Fruit fly (Drosophila melanogaster) whole organism, wandering third instar larva: ENCODE measurements around the gene Lamtor3.
A peak's percentile ranks its signal among the peaks of the same experiment; 100 is the strongest.

Experiments
- Abd-B ChIP-seq: fragments of >200 bp; optimal IDR thresholded peaks from 2 replicates; lab custom pipeline; 2017; ENCODE audit warnings: missing biosample characterization, missing genetic modification characterization
- CG32264 ChIP-seq: fragments of 200-800 bp; sonication (Bioruptor generic); optimal IDR thresholded peaks from 2 replicates; lab custom pipeline; 2016; ENCODE audit warnings: missing biosample characterization, missing genetic modification characterization
- CG9705 ChIP-seq: fragments of 200-800 bp; sonication (Bioruptor generic); optimal IDR thresholded peaks from 2 replicates; lab custom pipeline; 2018; ENCODE audit warnings: missing biosample characterization, mild to moderate bottlenecking, missing genetic modification characterization
- CrebA ChIP-seq: fragments of 200-800 bp; sonication (Bioruptor generic); optimal IDR thresholded peaks from 2 replicates; lab custom pipeline; 2016; ENCODE audit warnings: missing biosample characterization, mild to moderate bottlenecking, missing genetic modification characterization, borderline replicate concordance
- Dfd ChIP-seq: fragments of >200 bp; optimal IDR thresholded peaks from 2 replicates; lab custom pipeline; 2017; ENCODE audit warnings: missing biosample characterization, missing genetic modification characterization
- Dif ChIP-seq: fragments of 200-275, 200-300 bp; sonication (Bioruptor generic); optimal IDR thresholded peaks from 2 replicates; lab custom pipeline; 2018; ENCODE audit warnings: missing biosample characterization, missing genetic modification characterization; ENCODE audit not compliant: partially characterized antibody
- GATAd ChIP-seq: sonication (Bioruptor generic); optimal IDR thresholded peaks from 2 replicates; lab custom pipeline; 2016; ENCODE audit warnings: missing biosample characterization, missing genetic modification characterization
- HLH106 ChIP-seq: fragments of 200-800 bp; optimal IDR thresholded peaks from 3 replicates; lab custom pipeline; 2019; ENCODE audit warnings: missing biosample characterization, mild to moderate bottlenecking, missing genetic modification characterization, moderate library complexity
- Hnf4 ChIP-seq: fragments of 200-800 bp; sonication (Bioruptor generic); optimal IDR thresholded peaks from 2 replicates; lab custom pipeline; 2016; ENCODE audit warnings: missing biosample characterization, mild to moderate bottlenecking, missing genetic modification characterization
- Hr78 ChIP-seq: fragments of >200 bp; optimal IDR thresholded peaks from 2 replicates; lab custom pipeline; 2017; ENCODE audit warnings: missing biosample characterization, missing genetic modification characterization
- Hr83 ChIP-seq: fragments of 200-300 bp; sonication (Bioruptor generic); optimal IDR thresholded peaks from 2 replicates; lab custom pipeline; 2016; ENCODE audit warnings: missing biosample characterization, mild to moderate bottlenecking, missing genetic modification characterization, moderate library complexity; ENCODE audit not compliant: poor library complexity, severe bottlenecking
- Jra ChIP-seq: sonication (Bioruptor generic); optimal IDR thresholded peaks from 2 replicates; lab custom pipeline; 2016; ENCODE audit warnings: missing biosample characterization, missing genetic modification characterization
- Mio ChIP-seq: sonication (Bioruptor generic); optimal IDR thresholded peaks from 2 replicates; lab custom pipeline; 2016; ENCODE audit warnings: missing biosample characterization, missing genetic modification characterization
- Myc ChIP-seq: fragments of >200 bp; optimal IDR thresholded peaks from 2 replicates; lab custom pipeline; 2017
- N ChIP-seq: fragments of >200 bp; optimal IDR thresholded peaks from 2 replicates; lab custom pipeline; 2018; ENCODE audit warnings: missing biosample characterization, missing external identifiers, missing genetic modification characterization
- OdsH ChIP-seq: fragments of 200-800 bp; sonication (Bioruptor generic); optimal IDR thresholded peaks from 2 replicates; lab custom pipeline; 2016; ENCODE audit warnings: missing biosample characterization, mild to moderate bottlenecking, missing genetic modification characterization
- Rel ChIP-seq, 2 experiments: fragments of 200-800 bp; sonication (Bioruptor generic) in 1 of 2; optimal IDR thresholded peaks; 2 replicates in 1 of 2; 3 replicates in 1 of 2; lab custom pipeline; 2016 to 2019; ENCODE audit warnings: mild to moderate bottlenecking in 2 of 2, missing biosample characterization in 2 of 2, missing genetic modification characterization in 2 of 2, moderate library complexity in 1 of 2
- Sp1 ChIP-seq: fragments of 200-800 bp; sonication (Bioruptor generic); optimal IDR thresholded peaks from 3 replicates; lab custom pipeline; 2019; ENCODE audit warnings: missing biosample characterization, mild to moderate bottlenecking, missing genetic modification characterization, moderate library complexity
- Vsx2 ChIP-seq: fragments of 200-300, 225-300 bp; sonication (Bioruptor generic); optimal IDR thresholded peaks from 2 replicates; lab custom pipeline; 2018; ENCODE audit warnings: missing biosample characterization, missing genetic modification characterization; ENCODE audit not compliant: partially characterized antibody
- br ChIP-seq: fragments of 200-800 bp; sonication (Bioruptor generic); optimal IDR thresholded peaks from 2 replicates; lab custom pipeline; 2016; ENCODE audit warnings: missing biosample characterization, missing genetic modification characterization
- brk ChIP-seq: fragments of 200-800 bp; sonication (Bioruptor generic); optimal IDR thresholded peaks from 2 replicates; lab custom pipeline; 2016; ENCODE audit warnings: missing biosample characterization, mild to moderate bottlenecking, missing genetic modification characterization
- dl ChIP-seq, 2 experiments: fragments of 175-275, 200-275 bp in 1 of 2; fragments of 200-275 bp in 1 of 2; sonication (Bioruptor generic); optimal IDR thresholded peaks; lab custom pipeline; 2018; ENCODE audit warnings: mild to moderate bottlenecking in 2 of 2, missing biosample characterization in 2 of 2, missing genetic modification characterization in 2 of 2, moderate library complexity in 2 of 2; ENCODE audit not compliant: partially characterized antibody in 2 of 2, insufficient read depth in 1 of 2
- dmrt93B ChIP-seq: fragments of 200-800 bp; sonication (Bioruptor generic); optimal IDR thresholded peaks from 2 replicates; lab custom pipeline; 2018; ENCODE audit warnings: missing biosample characterization, mild to moderate bottlenecking, missing genetic modification characterization
- dsf ChIP-seq: sonication (Bioruptor generic); optimal IDR thresholded peaks from 2 replicates; lab custom pipeline; 2016; ENCODE audit warnings: missing biosample characterization, missing genetic modification characterization, borderline replicate concordance
- ey ChIP-seq: fragments of 200-800 bp; sonication (Bioruptor generic); optimal IDR thresholded peaks from 2 replicates; lab custom pipeline; 2016; ENCODE audit warnings: missing biosample characterization, missing genetic modification characterization
- foxo ChIP-seq, 2 experiments: fragments of 200-800 bp; sonication (Bioruptor generic); optimal IDR thresholded peaks; 2 replicates in 1 of 2; 3 replicates in 1 of 2; lab custom pipeline; 2016 to 2017; ENCODE audit warnings: missing biosample characterization in 2 of 2, missing genetic modification characterization in 2 of 2
- fru ChIP-seq: fragments of 200-800 bp; sonication (Bioruptor generic); optimal IDR thresholded peaks from 3 replicates; lab custom pipeline; 2016; ENCODE audit warnings: missing biosample characterization, mild to moderate bottlenecking, missing genetic modification characterization
- h ChIP-seq: fragments of 200-800 bp; sonication (Bioruptor generic); optimal IDR thresholded peaks from 3 replicates; lab custom pipeline; 2016; ENCODE audit warnings: missing biosample characterization, mild to moderate bottlenecking, missing genetic modification characterization
- jim ChIP-seq: fragments of 175-275, 200-325 bp; sonication (Bioruptor generic); optimal IDR thresholded peaks from 2 replicates; lab custom pipeline; 2016; ENCODE audit warnings: missing biosample characterization, mild to moderate bottlenecking, missing genetic modification characterization
- lola ChIP-seq: fragments of >200 bp; optimal IDR thresholded peaks from 2 replicates; lab custom pipeline; 2017; ENCODE audit warnings: missing biosample characterization, missing genetic modification characterization
- pan ChIP-seq: fragments of >200 bp; optimal IDR thresholded peaks from 2 replicates; lab custom pipeline; 2017
- psq ChIP-seq: fragments of 200-800 bp; sonication (Bioruptor generic); optimal IDR thresholded peaks from 3 replicates; lab custom pipeline; 2017; ENCODE audit warnings: missing biosample characterization, mild to moderate bottlenecking, missing genetic modification characterization, moderate library complexity
- rgr ChIP-seq: fragments of 200-800 bp; sonication (Bioruptor generic); optimal IDR thresholded peaks from 3 replicates; lab custom pipeline; 2016; ENCODE audit warnings: missing biosample characterization, mild to moderate bottlenecking, missing genetic modification characterization
- sage ChIP-seq: fragments of 200-800 bp; sonication (Bioruptor generic); optimal IDR thresholded peaks from 2 replicates; lab custom pipeline; 2016; ENCODE audit warnings: missing biosample characterization, mild to moderate bottlenecking, missing genetic modification characterization
- sv ChIP-seq: fragments of 200-800 bp; sonication (Bioruptor generic); optimal IDR thresholded peaks from 3 replicates; lab custom pipeline; 2016; ENCODE audit warnings: missing biosample characterization, missing genetic modification characterization
- tai ChIP-seq: sonication (Bioruptor generic); optimal IDR thresholded peaks from 2 replicates; lab custom pipeline; 2016; ENCODE audit warnings: missing biosample characterization, missing genetic modification characterization
- usp ChIP-seq: fragments of >200 bp; optimal IDR thresholded peaks from 2 replicates; lab custom pipeline; 2017; ENCODE audit warnings: missing biosample characterization, missing genetic modification characterization
- woc ChIP-seq: sonication (Bioruptor generic); optimal IDR thresholded peaks from 2 replicates; lab custom pipeline; 2016; ENCODE audit warnings: missing biosample characterization, mild to moderate bottlenecking, missing genetic modification characterization

Lamtor3 gene

DNA sequence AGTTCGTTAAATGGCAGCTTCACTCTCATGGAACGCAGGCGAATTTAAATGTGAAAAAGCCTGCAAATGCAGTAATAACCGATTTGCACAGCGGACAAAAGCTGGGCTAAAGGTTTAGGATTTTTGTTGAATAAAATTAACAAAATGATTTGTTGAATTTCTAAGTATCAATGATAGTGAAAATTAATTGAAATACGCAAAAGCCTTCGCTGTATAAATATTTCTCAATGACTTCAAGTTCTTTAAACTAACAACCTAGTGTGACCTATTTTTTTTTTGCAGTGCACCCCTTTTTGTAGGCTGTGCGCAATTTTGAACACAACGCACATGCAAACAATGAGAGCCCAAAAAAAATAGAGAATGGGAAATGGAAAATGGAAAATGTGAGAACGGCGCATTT, 14.1 kb upstream of the Lamtor3 start:
- TF ChIP-seq foxo (GFP tag; optimal IDR thresholded peaks at IDR 0.05; lab: Kevin White, UChicago) (peak in 1 of 2 experiments; percentile 28), pan (lab: Kevin White, UChicago) (no peak), fru (GFP tag; lab: Kevin White, UChicago) (peak; percentile 28), CG9705 (no peak), rgr (GFP tag; lab: Kevin White, UChicago) (peak; percentile 1), usp (GFP tag; lab: Kevin White, UChicago) (no peak)

DNA sequence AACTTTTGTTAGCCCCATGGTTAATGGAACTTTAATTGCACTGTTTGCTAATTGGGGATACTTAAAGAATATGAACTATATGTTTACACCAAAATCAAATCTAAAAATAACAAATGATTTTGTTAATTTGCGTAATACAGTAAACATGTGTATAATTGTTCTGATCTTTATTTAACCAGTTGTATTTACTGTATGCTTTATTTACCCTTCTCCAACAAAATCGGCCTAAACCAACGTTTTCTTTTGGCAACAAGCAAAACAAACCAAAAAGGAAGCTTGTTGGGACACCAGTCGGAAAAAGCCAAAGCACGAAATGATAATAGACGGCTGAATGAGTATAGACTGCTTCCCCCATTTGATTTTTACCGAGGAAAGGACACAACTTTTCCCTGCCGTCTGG, 10.4 kb upstream of the Lamtor3 start:
- TF ChIP-seq pan (lab: Kevin White, UChicago), result no peak
- no peak for TF ChIP-seq Vsx2
- TF ChIP-seq HLH106, result peak; percentile 33
- no peak for TF ChIP-seq CrebA
- no peak for TF ChIP-seq Dfd
- peak; percentile 89 for TF ChIP-seq Hr83
- peak; percentile 19 for TF ChIP-seq CG9705
- peak; percentile 32 for TF ChIP-seq br (GFP tag; lab: Kevin White, UChicago)
- peak; percentile 81 for TF ChIP-seq OdsH (GFP tag; lab: Kevin White, UChicago)
- no peak for TF ChIP-seq Rel (GFP tag; optimal IDR thresholded peaks at IDR 0.05; lab: Kevin White, UChicago)
- no peak for TF ChIP-seq Rel (tag; optimal IDR thresholded peaks at IDR 0.05; lab: Kevin White, UChicago)
- TF ChIP-seq dl (GFP tag; optimal IDR thresholded peaks at IDR 0.05; lab: Kevin White, UChicago; ENCODE audit: insufficient read depth in 1 of 2, partially characterized antibody in 2 of 2), result no peak
- TF ChIP-seq psq (GFP tag; lab: Kevin White, UChicago), result peak; percentile 50
- TF ChIP-seq dsf, result no peak
- no peak for TF ChIP-seq fru (GFP tag; lab: Kevin White, UChicago)
- TF ChIP-seq Myc (lab: Kevin White, UChicago), result no peak
- TF ChIP-seq Sp1 (GFP tag; lab: Kevin White, UChicago), result peak; percentile 20
- no peak for TF ChIP-seq tai (GFP tag; lab: Kevin White, UChicago)
- TF ChIP-seq woc (GFP tag; lab: Kevin White, UChicago), result no peak
- TF ChIP-seq GATAd (GFP tag; lab: Kevin White, UChicago), result no peak
- no peak for TF ChIP-seq ey (GFP tag; lab: Kevin White, UChicago)
- TF ChIP-seq Jra (GFP tag; lab: Kevin White, UChicago), result peak; percentile 45
- TF ChIP-seq lola (GFP tag; lab: Kevin White, UChicago), result no peak
- TF ChIP-seq jim (GFP tag; lab: Kevin White, UChicago), result peak; percentile 36
- TF ChIP-seq Hnf4 (GFP tag; lab: Kevin White, UChicago), result peak; percentile 80
- no peak for TF ChIP-seq sage
- TF ChIP-seq Dif, result no peak
- no peak for TF ChIP-seq usp (GFP tag; lab: Kevin White, UChicago)
- TF ChIP-seq Mio, result no peak
- TF ChIP-seq CG32264 (GFP tag; lab: Kevin White, UChicago), result peak; percentile 8
- TF ChIP-seq brk (GFP tag; lab: Kevin White, UChicago), result no peak
- no peak for TF ChIP-seq Abd-B
- TF ChIP-seq sv, result no peak
- TF ChIP-seq h (GFP tag; lab: Kevin White, UChicago), result peak; percentile 69
- peak in 1 of 2 experiments; percentile 58 for TF ChIP-seq foxo (GFP tag; optimal IDR thresholded peaks at IDR 0.05; lab: Kevin White, UChicago)
- TF ChIP-seq rgr (GFP tag; lab: Kevin White, UChicago), result peak; percentile 80
- no peak for TF ChIP-seq N (GFP tag; lab: Kevin White, UChicago)
- TF ChIP-seq Hr78 (GFP tag; lab: Kevin White, UChicago), result no peak
- TF ChIP-seq dmrt93B, result peak; percentile 30

DNA sequence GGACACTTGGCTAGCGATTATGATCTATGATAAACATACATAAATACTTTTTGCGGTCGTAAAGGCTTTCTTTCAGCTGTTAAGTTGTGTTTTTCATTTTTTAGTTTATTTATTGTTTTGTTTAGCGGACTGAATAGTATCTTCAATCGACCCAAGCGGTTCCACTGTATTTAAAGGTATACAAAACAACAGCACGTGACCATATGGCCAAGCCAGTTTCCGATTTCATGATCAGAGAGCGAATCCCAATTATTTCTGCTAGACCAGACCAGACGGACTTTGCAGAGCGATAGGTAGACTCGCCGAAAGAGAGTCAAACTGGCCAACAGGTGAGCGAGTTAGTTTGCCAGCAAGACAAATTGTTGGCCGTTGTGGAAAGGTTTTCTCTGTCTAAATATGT, 9.5 kb upstream of the Lamtor3 start, which contains the start of gene Sgt:
TSS of gene Sgt (plus strand) at position 80 of the 400 bp plus-strand sequence.
- peak; percentile 22 for TF ChIP-seq Dif
- TF ChIP-seq Hnf4 (GFP tag; lab: Kevin White, UChicago), result no peak
